Worm (Caenorhabditis elegans) whole organism, L1 larva: ENCODE measurements around the gene cth-2.

Experiments
- C16A3.4 ChIP-seq: fragments of 150-350 bp; optimal IDR thresholded peaks from 2 replicates; lab custom pipeline; 2014; ENCODE audit warnings: missing biosample characterization, missing genetic modification characterization
- C34B4.2 ChIP-seq: sonication (generic microtip); optimal IDR thresholded peaks from 2 replicates; lab custom pipeline; 2017; ENCODE audit warnings: mild to moderate bottlenecking, missing genetic modification characterization, missing compliant biosample characterization
- F16B12.6 ChIP-seq: fragments of 150-350 bp; optimal IDR thresholded peaks from 2 replicates; lab custom pipeline; 2014; ENCODE audit warnings: missing biosample characterization, missing genetic modification characterization
- Y116A8C.19 ChIP-seq: sonication (generic microtip); optimal IDR thresholded peaks from 2 replicates; lab custom pipeline; 2016; ENCODE audit warnings: missing compliant biosample characterization, missing genetic modification characterization, borderline replicate concordance
- blmp-1 ChIP-seq: fragments of 150-350 bp; optimal IDR thresholded peaks from 2 replicates; lab custom pipeline; 2014; ENCODE audit warnings: missing biosample characterization, missing genetic modification characterization
- ceh-63 ChIP-seq: fragments of 200-800 bp; sonication (Bioruptor generic); optimal IDR thresholded peaks from 2 replicates; lab custom pipeline; 2018; ENCODE audit warnings: mild to moderate bottlenecking, missing genetic modification characterization, missing compliant biosample characterization
- ceh-90 ChIP-seq: sonication (generic microtip); optimal IDR thresholded peaks from 2 replicates; lab custom pipeline; 2016; ENCODE audit warnings: missing genetic modification characterization, missing compliant biosample characterization
- ces-1 ChIP-seq: fragments of 150-350 bp; optimal IDR thresholded peaks from 2 replicates; lab custom pipeline; 2014; ENCODE audit warnings: missing biosample characterization, missing genetic modification reagents, missing genetic modification characterization
- dsc-1 ChIP-seq: sonication (generic microtip); optimal IDR thresholded peaks from 2 replicates; lab custom pipeline; 2016; ENCODE audit warnings: mild to moderate bottlenecking, missing genetic modification characterization, missing compliant biosample characterization
- efl-1 ChIP-seq, 4 experiments: fragments of 150-350 bp; optimal IDR thresholded peaks in 3 of 4; peaks in 1 of 4; 1 replicate in 1 of 4; 2 replicates in 3 of 4; lab custom pipeline; 2014; ENCODE audit warnings: missing biosample characterization in 2 of 4, missing genetic modification characterization in 2 of 4, missing genetic modification reagents in 2 of 4
- elt-2 ChIP-seq: sonication (generic microtip); optimal IDR thresholded peaks from 2 replicates; lab custom pipeline; 2016; ENCODE audit warnings: missing genetic modification characterization, mild to moderate bottlenecking, inconsistent platforms, missing compliant biosample characterization, missing genetic modification reagents
- elt-3 ChIP-seq, 6 experiments: fragments of 150-350 bp in 1 of 6; sonication (generic microtip); optimal IDR thresholded peaks; 2 replicates each; lab custom pipeline; 2017 to 2018; ENCODE audit warnings: missing biosample characterization in 6 of 6, missing genetic modification characterization in 6 of 6, inconsistent platforms in 1 of 6
- ets-5 ChIP-seq: fragments of 200-800 bp; sonication (Bioruptor generic); IDR thresholded peaks from 2 replicates; pipeline ENCODE4 v1.3.6; 2022; ENCODE audit warnings: missing genetic modification characterization, missing compliant biosample characterization
- fkh-4 ChIP-seq: sonication (generic microtip); optimal IDR thresholded peaks from 2 replicates; lab custom pipeline; 2016; ENCODE audit warnings: missing compliant biosample characterization, missing genetic modification characterization, borderline replicate concordance
- grh-1 ChIP-seq: fragments of 200-800 bp; sonication (Bioruptor generic); IDR thresholded peaks from 2 replicates; pipeline ENCODE4 v1.3.6; 2022; ENCODE audit warnings: missing genetic modification reagents, missing genetic modification characterization, missing compliant biosample characterization
- lin-35 ChIP-seq, 2 experiments: fragments of 150-350 bp; optimal IDR thresholded peaks; 2 replicates each; lab custom pipeline; 2014; ENCODE audit warnings: missing biosample characterization in 2 of 2, missing genetic modification characterization in 2 of 2, missing genetic modification reagents in 2 of 2
- lin-39 ChIP-seq: fragments of 150-350 bp; optimal IDR thresholded peaks from 2 replicates; lab custom pipeline; 2014; ENCODE audit warnings: missing biosample characterization, missing genetic modification reagents, missing genetic modification characterization
- lsy-2 ChIP-seq, 2 experiments: fragments of 150-350 bp; optimal IDR thresholded peaks; 2 replicates each; lab custom pipeline; 2014; ENCODE audit warnings: missing biosample characterization in 2 of 2, missing genetic modification characterization in 2 of 2
- mab-9 ChIP-seq: fragments of 200-800 bp; sonication (Bioruptor generic); IDR thresholded peaks from 2 replicates; pipeline ENCODE4 v1.3.6; 2022; ENCODE audit warnings: missing genetic modification reagents, missing genetic modification characterization, missing compliant biosample characterization
- mef-2 ChIP-seq: fragments of 150-350 bp; optimal IDR thresholded peaks from 2 replicates; lab custom pipeline; 2014; ENCODE audit warnings: missing biosample characterization, missing genetic modification characterization
- nhr-11 ChIP-seq: fragments of 150-350 bp; optimal IDR thresholded peaks from 2 replicates; lab custom pipeline; 2014; ENCODE audit warnings: missing biosample characterization, missing genetic modification characterization
- nhr-12 ChIP-seq: sonication (generic microtip); optimal IDR thresholded peaks from 2 replicates; lab custom pipeline; 2017; ENCODE audit warnings: missing biosample characterization, missing genetic modification characterization
- nhr-19 ChIP-seq: fragments of 200-800 bp; sonication (Bioruptor generic); conservative IDR thresholded peaks from 2 replicates; pipeline ENCODE4 v1.3.6; 2022; ENCODE audit warnings: missing genetic modification characterization, missing compliant biosample characterization
- nhr-20 ChIP-seq: sonication (generic microtip); optimal IDR thresholded peaks from 2 replicates; lab custom pipeline; 2016; ENCODE audit warnings: mild to moderate bottlenecking, missing genetic modification characterization, missing compliant biosample characterization
- nhr-47 ChIP-seq: sonication (generic microtip); optimal IDR thresholded peaks from 2 replicates; lab custom pipeline; 2016; ENCODE audit warnings: mild to moderate bottlenecking, missing genetic modification characterization, moderate library complexity, missing compliant biosample characterization
- nhr-71 ChIP-seq: sonication (generic microtip); optimal IDR thresholded peaks from 2 replicates; lab custom pipeline; 2016; ENCODE audit warnings: mild to moderate bottlenecking, missing genetic modification characterization, moderate library complexity, missing compliant biosample characterization
- nhr-85 ChIP-seq: sonication (generic microtip); peaks from one replicate; lab custom pipeline; 2016; ENCODE audit warnings: missing genetic modification characterization, inconsistent platforms, missing compliant biosample characterization
- nhr-90 ChIP-seq: sonication (generic microtip); optimal IDR thresholded peaks from 2 replicates; lab custom pipeline; 2016; ENCODE audit warnings: mild to moderate bottlenecking, missing genetic modification characterization, missing compliant biosample characterization; ENCODE audit not compliant: poor library complexity
- pqm-1 ChIP-seq: sonication (generic microtip); optimal IDR thresholded peaks from 3 replicates; lab custom pipeline; 2017; ENCODE audit warnings: missing biosample characterization, missing genetic modification characterization
- snpc-4 ChIP-seq: fragments of 150-350 bp; optimal IDR thresholded peaks from 2 replicates; lab custom pipeline; 2014; ENCODE audit warnings: missing biosample characterization, missing genetic modification characterization
- sptf-1 ChIP-seq: fragments of 150-350 bp; optimal IDR thresholded peaks from 2 replicates; lab custom pipeline; 2014; ENCODE audit warnings: missing biosample characterization, missing genetic modification characterization
- sup-37 ChIP-seq: fragments of 200-800 bp; sonication (Bioruptor generic); optimal IDR thresholded peaks from 2 replicates; lab custom pipeline; 2018; ENCODE audit warnings: mild to moderate bottlenecking, missing genetic modification characterization, missing compliant biosample characterization
- unc-98 ChIP-seq: fragments of 200-800 bp; sonication (Bioruptor generic); IDR thresholded peaks from 2 replicates; pipeline ENCODE4 v1.3.6; 2022; ENCODE audit warnings: missing genetic modification characterization, missing compliant biosample characterization
- xbp-1 ChIP-seq: sonication (generic microtip); optimal IDR thresholded peaks from 2 replicates; lab custom pipeline; 2016; ENCODE audit warnings: missing genetic modification characterization, missing compliant biosample characterization
- ztf-4 ChIP-seq: fragments of 150-350 bp; optimal IDR thresholded peaks from 2 replicates; lab custom pipeline; 2014; ENCODE audit warnings: missing biosample characterization, missing genetic modification characterization

The cth-2 gene

DNA sequence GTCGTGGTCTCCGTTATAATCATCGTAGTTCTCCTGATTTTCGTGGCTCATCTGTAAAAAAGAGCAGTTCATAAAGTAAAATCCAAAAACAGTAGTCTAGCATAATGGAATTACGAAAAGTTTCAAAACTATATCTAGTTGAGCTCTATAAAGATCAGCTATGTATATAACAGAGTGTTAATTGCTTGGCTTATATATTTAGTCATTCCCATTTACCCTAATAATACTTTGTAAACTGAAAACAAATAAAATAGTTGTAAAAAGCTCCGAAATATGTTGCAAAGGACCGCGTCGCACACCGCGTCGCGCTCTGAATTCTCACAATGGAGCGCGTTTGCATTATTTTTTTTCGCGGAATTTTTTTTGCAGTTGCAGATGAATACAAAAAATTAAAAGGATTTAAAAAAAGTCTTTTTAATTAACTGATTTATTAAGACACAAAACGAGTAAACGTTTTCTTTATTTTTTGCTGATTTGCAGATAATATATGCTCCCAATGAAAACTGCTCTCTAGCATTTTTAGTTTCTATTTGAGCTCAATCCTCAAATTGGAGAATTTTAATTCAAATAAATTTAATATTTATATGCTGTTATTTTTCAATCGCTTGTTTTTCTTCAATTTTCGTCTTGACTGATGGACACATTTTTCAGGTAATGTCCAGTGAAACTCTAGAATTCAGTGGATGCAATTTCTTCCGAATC is 7.6 kb downstream of the cth-2 start, which contains the start of the genes tcer-1 and ZK1127.5 (continued):
- peak; percentile 42 for TF ChIP-seq xbp-1 (tag; lab: Kevin White, UChicago)
- TF ChIP-seq lin-39 (tag; lab: Kevin White, UChicago) = no peak
- TF ChIP-seq nhr-20 = peak; percentile 58
- TF ChIP-seq ztf-4 (tag; lab: Kevin White, UChicago) = no peak
- TF ChIP-seq ces-1 (GFP tag; lab: Kevin White, UChicago) = no peak
- TF ChIP-seq ceh-90 = no peak
- peak; percentile 50 for TF ChIP-seq nhr-71
- TF ChIP-seq lsy-2 (tag; optimal IDR thresholded peaks at IDR 0.05; lab: Kevin White, UChicago) = peak; percentile 60 to 83
- no peak for TF ChIP-seq Y116A8C.19 (tag; lab: Kevin White, UChicago)
- TF ChIP-seq blmp-1 = peak; percentile 57
- no peak for TF ChIP-seq sptf-1
- TF ChIP-seq pqm-1 (tag; lab: Kevin White, UChicago) = no peak
- TF ChIP-seq nhr-12 (tag; lab: Kevin White, UChicago) = no peak
- TF ChIP-seq C16A3.4 (tag; lab: Kevin White, UChicago) = peak; percentile 66
- no peak for TF ChIP-seq ets-5 (GFP tag; lab: Robert Waterston, UW)
- TF ChIP-seq efl-1 (optimal IDR thresholded peaks at IDR 0.05; lab: Kevin White, UChicago) = peak; percentile 66 to 78
- peak; percentile 69 to 94 for TF ChIP-seq efl-1 (GFP tag; optimal IDR thresholded peaks at IDR 0.05 in 1 of 2; lab: Kevin White, UChicago)
- no peak for TF ChIP-seq nhr-11 (tag; lab: Kevin White, UChicago)
- peak in 1 of 6 experiments; percentile 38 for TF ChIP-seq elt-3 (tag; optimal IDR thresholded peaks at IDR 0.05; lab: Kevin White, UChicago)
- peak; percentile 44 for TF ChIP-seq dsc-1 (tag; lab: Kevin White, UChicago)

DNA sequence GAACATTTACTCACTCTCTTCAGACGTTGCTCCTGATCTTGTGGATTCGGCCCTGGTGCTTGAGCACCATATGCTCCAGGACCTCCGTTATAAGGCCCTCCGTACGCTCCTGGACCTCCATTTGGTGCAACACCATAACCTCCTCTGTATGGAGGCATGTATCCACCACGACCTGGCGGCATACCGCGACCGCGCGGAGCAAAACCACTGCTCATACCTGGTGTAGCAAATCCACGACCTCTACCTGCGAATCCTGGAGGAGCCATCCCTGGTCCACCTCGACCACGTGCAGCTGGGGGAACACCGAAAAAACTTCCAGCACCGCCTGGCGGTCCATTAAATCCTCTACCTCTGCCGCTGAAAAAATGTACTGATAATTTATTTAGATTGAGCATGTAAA is 8.3 kb downstream of the cth-2 start:
- TF ChIP-seq efl-1 (optimal IDR thresholded peaks at IDR 0.05; lab: Kevin White, UChicago) (no peak), efl-1 (GFP tag; optimal IDR thresholded peaks at IDR 0.05 in 1 of 2; lab: Kevin White, UChicago) (peak in 1 of 2 experiments; percentile 59), mef-2 (tag; lab: Kevin White, UChicago) (no peak)

- TF ChIP-seq nhr-47 (tag; lab: Kevin White, UChicago) (peak; percentile 29), grh-1 (GFP tag; lab: Robert Waterston, UW) (0 out of 2 replicates have a peak, but pooled peaks have one; percentile 9), nhr-90 (tag; lab: Kevin White, UChicago) (peak; percentile 32), nhr-19 (GFP tag; lab: Robert Waterston, UW) (peak; percentile 57)
Measured at ce11 chrII:7042090-7042489, 15.7 kb downstream of the cth-2 start.

- TF ChIP-seq fkh-4 (tag; lab: Kevin White, UChicago) (no peak), mab-9 (GFP tag; lab: Robert Waterston, UW) (no peak), elt-2 (tag; lab: Kevin White, UChicago) (no peak)
Measured at ce11 chrII:7037659-7038342, 20.0 kb downstream of the cth-2 start, which contains the start of gene cin-4. TSS of gene cin-4 (plus strand) at chrII:7038292.

DNA sequence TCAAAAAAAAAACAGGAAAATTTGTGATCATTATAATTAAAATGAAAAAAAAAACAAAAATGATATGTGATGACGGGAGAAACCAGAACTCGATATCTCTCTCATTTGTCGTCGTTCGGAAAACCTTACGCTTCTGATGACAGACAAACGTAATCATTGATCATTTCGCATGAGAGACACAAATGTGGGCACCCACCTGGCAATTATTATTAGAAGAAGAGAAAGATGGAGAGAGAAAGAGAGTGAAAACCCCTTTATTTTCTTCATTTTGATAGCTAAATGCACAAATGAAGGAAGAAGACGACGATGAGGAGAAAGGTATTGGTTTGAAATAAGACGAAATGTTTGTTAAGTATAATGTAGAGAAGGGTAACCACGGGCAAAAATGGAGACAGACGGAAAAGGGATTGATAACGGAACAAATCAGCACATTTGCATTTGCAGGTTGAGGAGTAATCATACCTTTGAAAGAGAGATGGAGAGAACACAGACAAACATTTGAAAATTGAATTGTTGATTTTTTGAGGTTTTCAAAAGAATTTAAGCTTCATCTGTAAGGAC is 26.5 kb downstream of the cth-2 start:
- TF ChIP-seq nhr-20 (peak; percentile 17), unc-98 (GFP tag; lab: Robert Waterston, UW) (no peak), elt-2 (tag; lab: Kevin White, UChicago) (peak; percentile 61), lin-35 (GFP tag; optimal IDR thresholded peaks at IDR 0.05; lab: Kevin White, UChicago) (peak in 1 of 2 experiments; percentile 36), lsy-2 (tag; optimal IDR thresholded peaks at IDR 0.05; lab: Kevin White, UChicago) (peak in 1 of 2 experiments; percentile 6), ceh-63 (GFP tag; lab: Kevin White, UChicago) (no peak), sup-37 (no peak), nhr-12 (tag; lab: Kevin White, UChicago) (no peak), efl-1 (optimal IDR thresholded peaks at IDR 0.05; lab: Kevin White, UChicago) (no peak), efl-1 (GFP tag; optimal IDR thresholded peaks at IDR 0.05 in 1 of 2; lab: Kevin White, UChicago) (peak in 1 of 2 experiments; percentile 22), nhr-85 (tag; lab: Kevin White, UChicago) (no peak), snpc-4 (tag; lab: Kevin White, UChicago) (no peak), C34B4.2 (tag; lab: Kevin White, UChicago) (no peak), C16A3.4 (tag; lab: Kevin White, UChicago) (no peak), F16B12.6 (tag; lab: Kevin White, UChicago) (no peak), blmp-1 (peak; percentile 33)
